Worm (Caenorhabditis elegans) whole organism, dauer: ENCODE data around the gene C14E2.3.

ENCODE experiments used
- unc-62 ChIP-seq: sonication (generic microtip); optimal IDR thresholded peaks from 2 replicates; lab custom pipeline; 2017; ENCODE audit warnings: missing biosample characterization, missing genetic modification reagents, missing genetic modification characterization

C14E2.3 gene

ce11 chrX:1811436-1811835, at the start of gene C14E2.3:
TSS of gene C14E2.3 (minus strand) at chrX:1811536.
- TF ChIP-seq unc-62 (GFP tag; lab: Kevin White, UChicago) = no peak

ce11 chrX:1860422-1860821, 49.1 kb upstream of the C14E2.3 start, which contains the start of gene T26C11.8:
TSS of gene T26C11.8 (plus strand) at chrX:1860722.
- no peak for TF ChIP-seq unc-62 (GFP tag; lab: Kevin White, UChicago)

DNA sequence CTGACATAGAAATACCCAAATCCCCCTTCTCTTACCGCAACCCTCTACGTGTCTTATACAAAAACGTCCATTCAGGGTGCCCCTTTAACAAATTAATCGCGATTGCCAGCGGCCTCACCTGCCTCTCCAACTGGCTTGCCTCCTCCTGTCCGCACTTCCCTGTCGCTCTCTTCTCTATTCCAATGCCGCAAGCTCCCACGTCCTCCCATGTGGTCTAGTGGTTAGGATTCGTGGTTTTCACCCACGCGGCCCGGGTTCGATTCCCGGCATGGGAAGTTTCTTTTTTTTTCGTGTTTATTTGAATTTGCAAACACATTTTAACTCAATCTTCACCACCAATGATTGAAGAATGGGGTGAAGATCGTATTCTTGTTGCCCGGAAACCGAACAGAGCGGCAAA, 47.3 kb upstream of the C14E2.3 start:
- no peak for TF ChIP-seq unc-62 (GFP tag; lab: Kevin White, UChicago)

DNA sequence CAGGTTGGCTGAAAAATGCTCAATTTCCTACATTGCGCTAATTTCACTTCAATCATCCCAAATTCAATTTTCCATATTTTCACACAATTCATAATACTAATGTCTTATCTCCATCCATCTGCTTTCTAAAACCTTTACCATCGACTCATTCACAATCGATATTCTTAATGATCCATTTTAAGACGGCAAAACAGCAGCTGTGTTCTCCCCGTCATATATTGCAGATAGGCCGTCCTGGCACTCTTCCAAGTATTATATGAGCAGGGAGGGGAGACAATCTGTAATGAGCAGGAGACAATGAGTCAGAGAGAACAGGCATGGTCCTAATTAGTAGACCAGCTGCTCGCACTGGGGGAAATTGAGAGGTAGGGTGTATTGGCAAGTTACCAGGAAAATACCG, 46.4 kb upstream of the C14E2.3 start:
- no peak for TF ChIP-seq unc-62 (GFP tag; lab: Kevin White, UChicago)

DNA sequence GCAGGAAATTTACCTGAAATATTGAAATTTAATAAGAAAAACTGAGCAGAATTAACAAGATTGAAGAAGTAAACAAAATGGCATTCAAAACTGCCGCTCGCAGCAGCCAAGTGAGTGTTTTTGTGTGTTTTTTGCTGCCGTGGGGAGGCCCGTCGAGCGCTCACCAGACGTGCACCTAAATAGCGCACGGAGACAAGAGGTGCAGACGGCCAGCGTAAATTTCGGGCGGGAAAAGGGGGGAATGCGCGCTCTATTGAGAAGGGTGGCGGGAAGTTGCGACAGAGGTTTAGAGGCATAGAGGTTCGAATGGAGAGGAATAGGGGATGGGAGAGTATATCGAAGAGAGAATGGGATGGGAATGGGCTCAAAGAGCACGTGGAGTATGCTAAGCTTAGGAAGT, 44.8 kb upstream of the C14E2.3 start, which contains the start of gene ceh-39:
Gene ceh-39 (minus strand): TSS at position 13 of the 400 bp plus-strand sequence.
- TF ChIP-seq unc-62 (GFP tag; lab: Kevin White, UChicago) = no peak

DNA sequence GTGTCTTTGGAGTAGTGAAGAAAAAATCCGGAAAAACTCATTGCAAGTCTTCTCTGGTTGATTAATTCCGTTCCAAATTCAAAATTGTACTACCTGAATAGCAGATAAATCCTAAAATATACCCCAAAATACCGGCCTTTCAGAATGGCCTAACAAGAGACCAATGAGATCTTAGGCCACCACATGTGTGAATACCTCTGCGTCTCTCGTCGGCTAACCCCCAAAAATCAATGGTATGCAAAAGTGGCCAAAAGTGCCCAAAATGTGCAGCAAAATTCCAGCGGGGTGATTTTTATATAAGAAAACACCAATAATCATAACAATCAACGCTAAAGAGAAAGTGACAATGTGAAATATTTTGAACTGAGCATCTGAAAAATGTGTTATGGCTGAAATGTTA, 42.3 kb upstream of the C14E2.3 start, which contains the start of gene T26C11.9:
Gene T26C11.9 (minus strand): TSS at position 254 of the 400 bp plus-strand sequence.
- no peak for TF ChIP-seq unc-62 (GFP tag; lab: Kevin White, UChicago)

ce11 chrX:1852636-1853035, 41.3 kb upstream of the C14E2.3 start, which contains the start of gene ceh-21:
TSS of gene ceh-21 (minus strand) at chrX:1852736.
- no peak for TF ChIP-seq unc-62 (GFP tag; lab: Kevin White, UChicago)

DNA sequence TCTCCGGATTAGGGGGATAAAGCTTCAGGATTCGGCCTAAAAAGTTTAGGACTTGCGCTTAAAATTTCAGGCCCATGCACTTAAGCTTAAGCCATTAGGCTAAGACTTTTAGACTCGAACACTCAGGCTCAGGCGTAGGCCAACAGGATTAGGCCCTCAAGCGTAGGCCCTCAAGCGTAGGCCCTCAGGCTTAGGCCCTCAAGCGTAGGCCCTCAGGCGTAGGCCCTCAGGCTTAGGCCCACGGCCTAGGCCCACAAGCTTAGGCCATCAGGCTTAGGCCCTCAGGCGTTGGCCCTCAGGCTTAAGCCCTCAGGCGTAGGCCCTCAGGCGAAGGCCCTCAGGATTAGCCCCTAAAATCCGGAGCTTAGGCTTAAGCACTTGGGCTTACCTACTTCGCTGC, 39.2 kb upstream of the C14E2.3 start:
- no peak for TF ChIP-seq unc-62 (GFP tag; lab: Kevin White, UChicago)

- TF ChIP-seq unc-62 (GFP tag; lab: Kevin White, UChicago) = no peak
Measured at ce11 chrX:1848575-1848974, 37.2 kb upstream of the C14E2.3 start, which contains the start of gene ceh-41. TSS of gene ceh-41 (minus strand) at chrX:1848675.

- no peak for TF ChIP-seq unc-62 (GFP tag; lab: Kevin White, UChicago)
Measured at ce11 chrX:1847685-1848084, 36.3 kb upstream of the C14E2.3 start.

DNA sequence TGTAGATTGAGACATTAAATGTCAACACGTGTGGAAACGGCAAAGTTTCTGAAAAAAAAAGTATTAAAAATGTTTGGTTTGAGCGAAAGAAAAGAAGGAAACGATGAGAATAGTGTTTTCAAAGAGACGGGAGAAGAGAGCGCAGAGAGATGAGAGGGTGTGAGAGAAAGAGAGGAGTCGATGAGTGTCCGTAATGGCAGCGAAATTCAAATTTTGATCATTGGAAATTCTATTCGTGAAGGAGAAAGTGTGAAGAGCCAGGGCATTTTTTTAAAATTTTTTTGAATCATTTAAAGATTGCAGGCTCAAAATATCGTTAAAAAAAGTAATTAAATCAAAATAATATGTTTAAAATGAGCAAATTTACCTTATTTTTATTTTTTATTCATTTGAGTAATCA, 34.2 kb upstream of the C14E2.3 start, which contains the start of gene T26C11.4:
Gene T26C11.4 (minus strand): TSS at position 54 of the 400 bp plus-strand sequence.
- no peak for TF ChIP-seq unc-62 (GFP tag; lab: Kevin White, UChicago)

- TF ChIP-seq unc-62 (GFP tag; lab: Kevin White, UChicago) = no peak
Measured at ce11 chrX:1837703-1838102, 26.4 kb upstream of the C14E2.3 start.

- no peak for TF ChIP-seq unc-62 (GFP tag; lab: Kevin White, UChicago)
Measured at ce11 chrX:1830475-1830874, 19.1 kb upstream of the C14E2.3 start.

DNA sequence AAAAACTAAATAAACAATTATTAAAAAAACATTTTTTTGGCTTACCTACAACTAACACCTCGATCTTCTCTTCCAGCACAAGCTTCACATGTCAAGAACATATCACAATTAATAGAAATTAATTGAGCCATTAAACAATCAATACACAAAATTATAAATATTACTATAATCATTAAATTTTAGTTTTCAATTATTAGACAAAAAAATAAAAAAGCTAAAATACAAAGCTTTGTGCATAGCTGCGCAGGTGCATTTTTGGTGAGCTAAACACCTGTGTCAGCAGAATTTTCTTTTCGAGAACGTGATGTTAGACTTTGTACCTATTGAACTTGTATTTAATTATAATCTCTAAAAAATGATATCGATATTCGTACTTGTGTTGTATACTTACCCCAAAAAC, 18.6 kb upstream of the C14E2.3 start, which contains the start of gene C14E2.6:
Gene C14E2.6 (minus strand): TSS at position 101 of the 400 bp plus-strand sequence.
- no peak for TF ChIP-seq unc-62 (GFP tag; lab: Kevin White, UChicago)

DNA sequence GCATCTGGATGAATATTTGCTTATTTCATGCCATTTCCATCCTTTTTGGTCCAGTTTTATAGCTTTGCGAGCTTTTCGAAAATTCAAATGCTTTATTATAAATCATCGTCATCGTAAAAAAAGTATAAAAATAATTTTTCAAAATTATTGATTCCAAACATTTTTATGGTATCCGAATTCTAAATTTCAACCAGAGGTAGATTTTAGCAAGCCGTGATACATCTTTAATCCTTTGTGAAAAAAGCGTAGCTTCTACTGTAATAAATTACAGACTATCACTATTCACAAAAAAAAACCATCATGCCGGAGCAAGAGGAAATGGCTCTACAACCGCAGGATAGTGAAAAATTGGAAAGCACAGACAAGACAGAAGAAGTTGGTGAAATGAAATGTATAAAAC, 14.8 kb upstream of the C14E2.3 start, which contains the start of gene C14E2.1:
Gene C14E2.1 (plus strand): TSS at position 301 of the 400 bp plus-strand sequence.
- no peak for TF ChIP-seq unc-62 (GFP tag; lab: Kevin White, UChicago)

DNA sequence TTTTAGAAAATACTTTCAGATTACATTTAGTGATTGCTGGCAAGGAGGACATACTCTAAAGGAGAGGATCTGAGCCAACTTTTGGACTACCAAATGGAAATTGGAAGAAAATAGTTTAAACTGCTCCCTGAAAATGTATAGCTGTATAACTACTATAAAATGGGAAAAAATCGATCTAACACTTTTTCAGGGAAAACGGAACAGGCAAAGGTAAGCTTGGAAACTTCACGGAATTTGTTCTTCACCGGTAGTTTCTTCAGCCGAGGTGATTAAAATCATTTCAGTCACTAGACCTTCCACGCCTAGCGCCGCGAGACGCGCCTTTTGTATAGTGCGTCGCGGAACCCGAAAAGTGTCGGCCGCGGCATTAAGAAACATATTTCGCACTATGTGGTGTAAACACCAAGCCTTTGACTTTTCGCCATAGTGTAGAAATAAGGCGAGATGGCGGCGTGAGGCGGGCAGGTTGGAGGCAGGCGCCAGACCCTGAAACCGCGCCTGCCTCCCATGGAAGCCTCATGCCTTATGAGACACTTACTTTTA, 14.0 kb upstream of the C14E2.3 start, which contains the start of gene C14E2.5:
Gene C14E2.5 (minus strand): TSS at position 51 of the 543 bp plus-strand sequence.
- no peak for TF ChIP-seq unc-62 (GFP tag; lab: Kevin White, UChicago)

- no peak for TF ChIP-seq unc-62 (GFP tag; lab: Kevin White, UChicago)
Measured at ce11 chrX:1821235-1821634, 9.9 kb upstream of the C14E2.3 start, which contains the start of gene C14E2.4. TSS of gene C14E2.4 (minus strand) at chrX:1821335.
